Worm (Caenorhabditis elegans) whole organism, L1 larva: ENCODE data around the gene rbm-26.

Experiments
- C34B4.2 ChIP-seq: sonication (generic microtip); optimal IDR thresholded peaks from 2 replicates; lab custom pipeline; 2017; ENCODE audit warnings: mild to moderate bottlenecking, missing genetic modification characterization, missing compliant biosample characterization
- F16B12.6 ChIP-seq: fragments of 150-350 bp; optimal IDR thresholded peaks from 2 replicates; lab custom pipeline; 2014; ENCODE audit warnings: missing biosample characterization, missing genetic modification characterization
- Y116A8C.19 ChIP-seq: sonication (generic microtip); optimal IDR thresholded peaks from 2 replicates; lab custom pipeline; 2016; ENCODE audit warnings: missing compliant biosample characterization, missing genetic modification characterization, borderline replicate concordance
- alr-1 ChIP-seq: fragments of 200-800 bp; sonication (Bioruptor generic); optimal IDR thresholded peaks from 2 replicates; lab custom pipeline; 2018; ENCODE audit warnings: borderline replicate concordance, mild to moderate bottlenecking, missing genetic modification characterization, missing compliant biosample characterization
- ceh-82 ChIP-seq, 3 experiments: fragments of 150-350 bp in 1 of 3; sonication (generic microtip) in 2 of 3; optimal IDR thresholded peaks; 2 replicates each; lab custom pipeline; 2014 to 2017; ENCODE audit warnings: missing biosample characterization in 3 of 3, missing genetic modification characterization in 3 of 3
- ceh-88 ChIP-seq: fragments of 200-800 bp; sonication (Bioruptor generic); IDR thresholded peaks from 2 replicates; pipeline ENCODE4 v1.3.6; 2022; ENCODE audit warnings: missing genetic modification characterization, missing compliant biosample characterization
- ceh-90 ChIP-seq: sonication (generic microtip); optimal IDR thresholded peaks from 2 replicates; lab custom pipeline; 2016; ENCODE audit warnings: missing genetic modification characterization, missing compliant biosample characterization
- ces-1 ChIP-seq: fragments of 150-350 bp; optimal IDR thresholded peaks from 2 replicates; lab custom pipeline; 2014; ENCODE audit warnings: missing biosample characterization, missing genetic modification reagents, missing genetic modification characterization
- elt-3 ChIP-seq, 6 experiments: fragments of 150-350 bp in 1 of 6; sonication (generic microtip); optimal IDR thresholded peaks; 2 replicates each; lab custom pipeline; 2017 to 2018; ENCODE audit warnings: missing biosample characterization in 6 of 6, missing genetic modification characterization in 6 of 6, inconsistent platforms in 1 of 6
- ets-5 ChIP-seq: fragments of 200-800 bp; sonication (Bioruptor generic); IDR thresholded peaks from 2 replicates; pipeline ENCODE4 v1.3.6; 2022; ENCODE audit warnings: missing genetic modification characterization, missing compliant biosample characterization
- fkh-8 ChIP-seq: sonication (generic microtip); optimal IDR thresholded peaks from 2 replicates; lab custom pipeline; 2016; ENCODE audit warnings: mild to moderate bottlenecking, missing genetic modification characterization, missing compliant biosample characterization
- hlh-17 ChIP-seq: fragments of 200-800 bp; sonication (Bioruptor generic); optimal IDR thresholded peaks from 2 replicates; lab custom pipeline; 2018; ENCODE audit warnings: missing genetic modification characterization, mild to moderate bottlenecking, missing compliant biosample characterization, moderate library complexity, borderline replicate concordance
- hpl-2 ChIP-seq: fragments of 150-350 bp; optimal IDR thresholded peaks from 2 replicates; lab custom pipeline; 2014; ENCODE audit warnings: missing biosample characterization, missing genetic modification reagents, missing genetic modification characterization
- irx-1 ChIP-seq: sonication (generic microtip); optimal IDR thresholded peaks from 2 replicates; lab custom pipeline; 2016; ENCODE audit warnings: missing genetic modification characterization, missing compliant biosample characterization
- isw-1 ChIP-seq: fragments of 200-800 bp; sonication (Bioruptor generic); IDR thresholded peaks from 2 replicates; pipeline ENCODE4 v1.3.6; 2022; ENCODE audit warnings: missing genetic modification characterization, missing compliant biosample characterization
- lin-14 ChIP-seq: fragments of 200-800 bp; sonication (Bioruptor generic); optimal IDR thresholded peaks from 2 replicates; lab custom pipeline; 2018; ENCODE audit warnings: mild to moderate bottlenecking, missing genetic modification characterization, moderate library complexity, missing compliant biosample characterization
- lin-35 ChIP-seq, 2 experiments: fragments of 150-350 bp; optimal IDR thresholded peaks; 2 replicates each; lab custom pipeline; 2014; ENCODE audit warnings: missing biosample characterization in 2 of 2, missing genetic modification characterization in 2 of 2, missing genetic modification reagents in 2 of 2
- lin-39 ChIP-seq: fragments of 150-350 bp; optimal IDR thresholded peaks from 2 replicates; lab custom pipeline; 2014; ENCODE audit warnings: missing biosample characterization, missing genetic modification reagents, missing genetic modification characterization
- lsy-2 ChIP-seq, 2 experiments: fragments of 150-350 bp; optimal IDR thresholded peaks; 2 replicates each; lab custom pipeline; 2014; ENCODE audit warnings: missing biosample characterization in 2 of 2, missing genetic modification characterization in 2 of 2
- mab-9 ChIP-seq: fragments of 200-800 bp; sonication (Bioruptor generic); IDR thresholded peaks from 2 replicates; pipeline ENCODE4 v1.3.6; 2022; ENCODE audit warnings: missing genetic modification reagents, missing genetic modification characterization, missing compliant biosample characterization
- nhr-11 ChIP-seq: fragments of 150-350 bp; optimal IDR thresholded peaks from 2 replicates; lab custom pipeline; 2014; ENCODE audit warnings: missing biosample characterization, missing genetic modification characterization
- nhr-12 ChIP-seq: sonication (generic microtip); optimal IDR thresholded peaks from 2 replicates; lab custom pipeline; 2017; ENCODE audit warnings: missing biosample characterization, missing genetic modification characterization
- nhr-237 ChIP-seq: fragments of 150-350 bp; optimal IDR thresholded peaks from 2 replicates; lab custom pipeline; 2014; ENCODE audit warnings: missing biosample characterization, missing genetic modification characterization
- nhr-28 ChIP-seq: fragments of 150-350 bp; optimal IDR thresholded peaks from 2 replicates; lab custom pipeline; 2014; ENCODE audit warnings: missing biosample characterization, missing genetic modification characterization
- nhr-71 ChIP-seq: sonication (generic microtip); optimal IDR thresholded peaks from 2 replicates; lab custom pipeline; 2016; ENCODE audit warnings: mild to moderate bottlenecking, missing genetic modification characterization, moderate library complexity, missing compliant biosample characterization
- nhr-77 ChIP-seq: fragments of 150-350 bp; optimal IDR thresholded peaks from 2 replicates; lab custom pipeline; 2014; ENCODE audit warnings: missing biosample characterization, missing genetic modification characterization
- nhr-84 ChIP-seq: sonication (generic microtip); optimal IDR thresholded peaks from 2 replicates; lab custom pipeline; 2017; ENCODE audit warnings: missing biosample characterization, missing genetic modification characterization
- nhr-90 ChIP-seq: sonication (generic microtip); optimal IDR thresholded peaks from 2 replicates; lab custom pipeline; 2016; ENCODE audit warnings: mild to moderate bottlenecking, missing genetic modification characterization, missing compliant biosample characterization; ENCODE audit not compliant: poor library complexity
- pqm-1 ChIP-seq: sonication (generic microtip); optimal IDR thresholded peaks from 3 replicates; lab custom pipeline; 2017; ENCODE audit warnings: missing biosample characterization, missing genetic modification characterization
- rnt-1 ChIP-seq: sonication (generic microtip); optimal IDR thresholded peaks from 2 replicates; lab custom pipeline; 2016; ENCODE audit warnings: mild to moderate bottlenecking, missing genetic modification characterization, moderate library complexity, missing compliant biosample characterization
- sox-4 ChIP-seq: sonication (generic microtip); optimal IDR thresholded peaks from 2 replicates; lab custom pipeline; 2016; ENCODE audit warnings: missing genetic modification characterization, missing compliant biosample characterization
- sptf-1 ChIP-seq: fragments of 150-350 bp; optimal IDR thresholded peaks from 2 replicates; lab custom pipeline; 2014; ENCODE audit warnings: missing biosample characterization, missing genetic modification characterization
- tbx-2 ChIP-seq: sonication (generic microtip); optimal IDR thresholded peaks from 2 replicates; lab custom pipeline; 2016; ENCODE audit warnings: missing genetic modification characterization, missing compliant biosample characterization
- unc-130 ChIP-seq: fragments of 150-350 bp; optimal IDR thresholded peaks from 2 replicates; lab custom pipeline; 2017; ENCODE audit warnings: missing biosample characterization, missing genetic modification characterization, inconsistent platforms
- unc-86 ChIP-seq: sonication (generic microtip); optimal IDR thresholded peaks from 2 replicates; lab custom pipeline; 2016; ENCODE audit warnings: missing genetic modification characterization, missing compliant biosample characterization
- vab-15 ChIP-seq: sonication (generic microtip); optimal IDR thresholded peaks from 2 replicates; lab custom pipeline; 2017; ENCODE audit warnings: missing genotype, mild to moderate bottlenecking, missing genetic modification characterization, missing compliant biosample characterization

rbm-26 gene

ce11 chrIII:5721888-5722287, 10.5 kb downstream of the rbm-26 start (continued):
- TF ChIP-seq nhr-71 (tag; lab: Kevin White, UChicago) (peak; percentile 91), alr-1 (tag; lab: Kevin White, UChicago) (no peak), C34B4.2 (tag; lab: Kevin White, UChicago) (no peak), Y116A8C.19 (tag; lab: Kevin White, UChicago) (peak; percentile 68), irx-1 (peak; percentile 92), nhr-84 (tag; lab: Kevin White, UChicago) (no peak), nhr-90 (tag; lab: Kevin White, UChicago) (peak; percentile 93), ets-5 (no peak), lin-14 (GFP tag; lab: Kevin White, UChicago) (peak; percentile 77), ces-1 (GFP tag; lab: Kevin White, UChicago) (no peak), nhr-237 (tag; lab: Kevin White, UChicago) (no peak), isw-1 (GFP tag; lab: Robert Waterston, UW) (peak; percentile 54)

DNA sequence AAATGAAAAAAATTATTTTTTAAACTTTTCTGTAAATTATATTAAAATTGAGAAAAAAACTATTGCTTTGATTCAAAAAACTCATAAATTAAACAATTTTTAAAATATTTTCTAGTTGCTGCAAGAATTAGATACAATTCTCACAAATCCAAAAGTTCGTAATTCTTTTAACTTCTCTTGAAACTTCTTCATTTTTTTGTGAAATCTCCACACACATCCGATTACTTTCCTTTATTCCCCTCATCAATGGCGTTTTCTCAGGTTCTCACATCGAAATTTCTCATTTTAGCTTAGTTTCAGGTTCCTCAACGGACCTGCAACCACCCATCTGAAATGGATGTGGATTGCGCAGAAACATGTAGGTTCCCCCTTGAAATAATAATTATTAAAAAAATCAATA, 11.2 kb downstream of the rbm-26 start, which contains the start of gene wrm-1:
TSS of gene wrm-1 (plus strand) at position 301 of the 400 bp plus-strand sequence.
- TF ChIP-seq ceh-90 (tag; lab: Kevin White, UChicago) (no peak), nhr-237 (tag; lab: Kevin White, UChicago) (no peak), lin-14 (GFP tag; lab: Kevin White, UChicago) (no peak), hlh-17 (GFP tag; lab: Kevin White, UChicago) (no peak), sox-4 (no peak), nhr-12 (tag; lab: Kevin White, UChicago) (no peak), irx-1 (no peak), elt-3 (tag; optimal IDR thresholded peaks at IDR 0.05; lab: Kevin White, UChicago) (no peak), pqm-1 (no peak), nhr-90 (tag; lab: Kevin White, UChicago) (no peak), ceh-88 (GFP tag; lab: Robert Waterston, UW) (no peak), lsy-2 (tag; optimal IDR thresholded peaks at IDR 0.05; lab: Kevin White, UChicago) (no peak), hpl-2 (GFP tag; lab: Kevin White, UChicago) (no peak), nhr-11 (tag; lab: Kevin White, UChicago) (no peak), rnt-1 (tag; lab: Kevin White, UChicago) (no peak), lin-35 (GFP tag; optimal IDR thresholded peaks at IDR 0.05; lab: Kevin White, UChicago) (no peak), nhr-28 (no peak), fkh-8 (tag; lab: Kevin White, UChicago) (no peak)
- TF ChIP-seq, all 84 proteins: peak for 0

DNA sequence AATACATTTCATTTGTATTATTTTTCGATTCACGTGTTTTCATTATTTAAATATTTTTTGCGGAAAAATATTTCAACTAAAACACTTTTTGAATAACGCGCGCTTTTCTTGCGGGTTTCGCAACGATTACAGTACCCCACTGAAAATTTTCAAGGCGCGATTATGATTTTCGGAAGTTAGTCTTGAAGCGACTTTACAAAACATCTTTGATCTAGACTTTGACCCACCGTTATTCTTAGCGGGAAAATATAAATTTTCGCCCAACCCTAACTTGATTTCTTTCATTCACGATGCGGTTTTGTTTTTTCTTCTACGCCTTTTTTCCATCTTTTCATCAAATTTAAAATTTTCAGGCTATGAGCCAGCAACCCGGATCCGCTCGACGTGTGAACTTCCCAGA, 16.5 kb downstream of the rbm-26 start, which contains the start of gene egg-1:
TSS of gene egg-1 (plus strand) at position 354 of the 400 bp plus-strand sequence.
- no peak for TF ChIP-seq F16B12.6 (tag; lab: Kevin White, UChicago)

DNA sequence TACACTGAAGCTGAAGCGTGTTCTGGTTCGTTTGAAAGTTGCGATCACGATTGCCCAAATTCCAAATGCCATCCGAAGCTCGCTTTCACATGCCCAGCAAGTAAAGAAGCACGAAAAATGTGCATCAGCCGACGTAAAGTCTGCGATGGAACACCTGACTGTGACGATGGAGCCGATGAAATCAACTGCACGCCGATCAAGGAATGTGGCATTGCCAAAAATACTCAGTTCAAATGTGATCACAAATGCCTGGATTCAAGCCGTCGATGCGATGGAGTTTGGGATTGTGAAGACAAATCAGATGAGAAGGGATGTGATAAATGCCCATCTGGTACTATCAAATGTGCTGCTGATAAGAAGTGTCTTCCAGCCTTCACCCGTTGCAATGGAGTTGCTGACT, 18.0 kb downstream of the rbm-26 start:
- no peak for TF ChIP-seq irx-1
- TF ChIP-seq ceh-82 (tag; optimal IDR thresholded peaks at IDR 0.05; lab: Kevin White, UChicago), result no peak
- TF ChIP-seq unc-130 (tag; lab: Kevin White, UChicago), result no peak
- no peak for TF ChIP-seq mab-9 (GFP tag; lab: Robert Waterston, UW)
- no peak for TF ChIP-seq lin-35 (GFP tag; optimal IDR thresholded peaks at IDR 0.05; lab: Kevin White, UChicago)
- no peak for TF ChIP-seq nhr-77 (tag; lab: Kevin White, UChicago)
- TF ChIP-seq C34B4.2 (tag; lab: Kevin White, UChicago), result no peak
- no peak for TF ChIP-seq tbx-2
- no peak for TF ChIP-seq vab-15 (tag; lab: Kevin White, UChicago)
- no peak for TF ChIP-seq sptf-1 (tag; lab: Kevin White, UChicago)
- no peak for TF ChIP-seq unc-86
- no peak for TF ChIP-seq lin-39 (tag; lab: Kevin White, UChicago)
